Worm (Caenorhabditis elegans): ENCODE data around the gene F59B2.12.

Gene F59B2.12

ce11 chrIII:9051119-9051597 lies 33.8 kb downstream of the F59B2.12 start (continued):
- TF ChIP-seq B0019.2 (GFP tag; conservative IDR thresholded peaks at IDR 0.05): no peak
- TF ChIP-seq F39B2.1 (GFP tag; IDR thresholded peaks at IDR 0.05): no peak
- no peak for TF ChIP-seq T07F8.4 (tag; optimal IDR thresholded peaks at IDR 0.05)
- no peak for TF ChIP-seq ztf-3 (GFP tag; optimal IDR thresholded peaks at IDR 0.05)
- peak; percentile 37 for TF ChIP-seq F57C9.4 (tag; optimal IDR thresholded peaks at IDR 0.05)
- peak; percentile 65 for TF ChIP-seq tbp1 (GFP tag; optimal IDR thresholded peaks at IDR 0.05)
- TF ChIP-seq ceh-58 (GFP tag; IDR thresholded peaks at IDR 0.05): no peak
- TF ChIP-seq mxl-1 (tag; optimal IDR thresholded peaks at IDR 0.05): no peak
- peak; percentile 72 for TF ChIP-seq mel-28 (tag; optimal IDR thresholded peaks at IDR 0.05; ENCODE audit: borderline replicate concordance)
- TF ChIP-seq hlh-26 (GFP tag; conservative IDR thresholded peaks at IDR 0.05): no peak
- no peak for TF ChIP-seq mes-4 (tag; optimal IDR thresholded peaks at IDR 0.05)
- no peak for TF ChIP-seq F52B5.7 (tag; optimal IDR thresholded peaks at IDR 0.05)
- TF ChIP-seq C06A6.2 (GFP tag; conservative IDR thresholded peaks at IDR 0.05): peak; percentile 41; the same call in 1 of the 2 replicates
- peak; percentile 75 for TF ChIP-seq atf-7 (tag; optimal IDR thresholded peaks at IDR 0.05)
- TF ChIP-seq F49E8.2 (tag; optimal IDR thresholded peaks at IDR 0.05; ENCODE audit: insufficient read depth): no peak
- no peak for TF ChIP-seq egl-18 (GFP tag; IDR thresholded peaks at IDR 0.05)
- TF ChIP-seq ztf-25 (GFP tag; IDR thresholded peaks at IDR 0.05): no peak
- no peak for TF ChIP-seq die-1 (tag; optimal IDR thresholded peaks at IDR 0.05)
- no peak for TF ChIP-seq ZK185.1 (tag; optimal IDR thresholded peaks at IDR 0.05; ENCODE audit: poor library complexity, severe bottlenecking)
- peak; percentile 58 to 64 for TF ChIP-seq let-607 (tag; optimal IDR thresholded peaks at IDR 0.05)
- TF ChIP-seq unc-62 (GFP tag; optimal IDR thresholded peaks at IDR 0.05): peak; percentile 61
- TF ChIP-seq snpc-3.4 (tag; optimal IDR thresholded peaks at IDR 0.05): no peak
- peak; percentile 79 for TF ChIP-seq hsf-1 (GFP tag; IDR thresholded peaks at IDR 0.05)
- TF ChIP-seq ets-4 (GFP tag; optimal IDR thresholded peaks at IDR 0.05): no peak
- TF ChIP-seq nhr-27 (tag; optimal IDR thresholded peaks at IDR 0.05): no peak
- TF ChIP-seq ccch-3 (GFP tag; optimal IDR thresholded peaks at IDR 0.05): no peak
- peak; percentile 45; the same call in 1 of the 2 replicates for TF ChIP-seq egl-44 (GFP tag; IDR thresholded peaks at IDR 0.05)
- peak; percentile 85 for TF ChIP-seq somi-1 (GFP tag; optimal IDR thresholded peaks at IDR 0.05)
- TF ChIP-seq efl-1 (GFP tag; optimal IDR thresholded peaks at IDR 0.05): no peak
- TF ChIP-seq attf-6 (GFP tag; IDR thresholded peaks at IDR 0.05): no peak
- TF ChIP-seq Y53F4B.3 (GFP tag; IDR thresholded peaks at IDR 0.05): no peak
- TF ChIP-seq nhr-179 (tag; optimal IDR thresholded peaks at IDR 0.05): no peak
- peak; percentile 45; the same call in 1 of the 2 replicates for TF ChIP-seq madf-3 (GFP tag; IDR thresholded peaks at IDR 0.05)
- peak; percentile 49 for TF ChIP-seq K11D2.4 (GFP tag; IDR thresholded peaks at IDR 0.05)
- TF ChIP-seq T26A5.8 (tag; optimal IDR thresholded peaks at IDR 0.05): peak; percentile 3
- peak; percentile 42 for TF ChIP-seq lsl-1 (GFP tag; optimal IDR thresholded peaks at IDR 0.05)
- no peak for TF ChIP-seq aptf-2 (GFP tag; conservative IDR thresholded peaks at IDR 0.05)
- no peak for TF ChIP-seq zfh-2 (GFP tag; conservative IDR thresholded peaks at IDR 0.05)
- peak; percentile 44 for TF ChIP-seq lir-1 (GFP tag; conservative IDR thresholded peaks at IDR 0.05)
- TF ChIP-seq bed-2 (GFP tag; IDR thresholded peaks at IDR 0.05): no peak
- no peak for TF ChIP-seq rec-8 (tag; optimal IDR thresholded peaks at IDR 0.05)
- TF ChIP-seq snpc-4 (GFP tag; optimal IDR thresholded peaks at IDR 0.05): no peak
- TF ChIP-seq snpc-4 (tag; optimal IDR thresholded peaks at IDR 0.05): peak in 2 of 4 experiments; percentile 23 to 46
- peak; percentile 48 for TF ChIP-seq gei-17 (GFP tag; optimal IDR thresholded peaks at IDR 0.05)
- peak; percentile 90 for TF ChIP-seq nfyb-1 (GFP tag; IDR thresholded peaks at IDR 0.05)
- TF ChIP-seq ztf-26 (tag; optimal IDR thresholded peaks at IDR 0.05): peak; percentile 87
- no peak for TF ChIP-seq F22D6.2 (tag; optimal IDR thresholded peaks at IDR 0.05)
- no peak for TF ChIP-seq Y67H2A.10 (GFP tag; conservative IDR thresholded peaks at IDR 0.05)
